Fruit fly (Drosophila melanogaster) whole organism, wandering third instar larva: ENCODE measurements around the gene CG13077.

Source experiments
- CG32264 ChIP-seq: fragments of 200-800 bp; sonication (Bioruptor generic); optimal IDR thresholded peaks from 2 replicates; lab custom pipeline; 2016; ENCODE audit warnings: missing biosample characterization, missing genetic modification characterization
- CG9705 ChIP-seq: fragments of 200-800 bp; sonication (Bioruptor generic); optimal IDR thresholded peaks from 2 replicates; lab custom pipeline; 2018; ENCODE audit warnings: missing biosample characterization, mild to moderate bottlenecking, missing genetic modification characterization
- CrebA ChIP-seq: fragments of 200-800 bp; sonication (Bioruptor generic); optimal IDR thresholded peaks from 2 replicates; lab custom pipeline; 2016; ENCODE audit warnings: missing biosample characterization, mild to moderate bottlenecking, missing genetic modification characterization, borderline replicate concordance
- Dfd ChIP-seq: fragments of >200 bp; optimal IDR thresholded peaks from 2 replicates; lab custom pipeline; 2017; ENCODE audit warnings: missing biosample characterization, missing genetic modification characterization
- Dif ChIP-seq: fragments of 200-275, 200-300 bp; sonication (Bioruptor generic); optimal IDR thresholded peaks from 2 replicates; lab custom pipeline; 2018; ENCODE audit warnings: missing biosample characterization, missing genetic modification characterization; ENCODE audit not compliant: partially characterized antibody
- GATAd ChIP-seq: sonication (Bioruptor generic); optimal IDR thresholded peaks from 2 replicates; lab custom pipeline; 2016; ENCODE audit warnings: missing biosample characterization, missing genetic modification characterization
- HLH106 ChIP-seq: fragments of 200-800 bp; optimal IDR thresholded peaks from 3 replicates; lab custom pipeline; 2019; ENCODE audit warnings: missing biosample characterization, mild to moderate bottlenecking, missing genetic modification characterization, moderate library complexity
- Hr78 ChIP-seq: fragments of >200 bp; optimal IDR thresholded peaks from 2 replicates; lab custom pipeline; 2017; ENCODE audit warnings: missing biosample characterization, missing genetic modification characterization
- Hr83 ChIP-seq: fragments of 200-300 bp; sonication (Bioruptor generic); optimal IDR thresholded peaks from 2 replicates; lab custom pipeline; 2016; ENCODE audit warnings: missing biosample characterization, mild to moderate bottlenecking, missing genetic modification characterization, moderate library complexity; ENCODE audit not compliant: poor library complexity, severe bottlenecking
- Mio ChIP-seq: sonication (Bioruptor generic); optimal IDR thresholded peaks from 2 replicates; lab custom pipeline; 2016; ENCODE audit warnings: missing biosample characterization, missing genetic modification characterization
- Myc ChIP-seq: fragments of >200 bp; optimal IDR thresholded peaks from 2 replicates; lab custom pipeline; 2017
- N ChIP-seq: fragments of >200 bp; optimal IDR thresholded peaks from 2 replicates; lab custom pipeline; 2018; ENCODE audit warnings: missing biosample characterization, missing external identifiers, missing genetic modification characterization
- OdsH ChIP-seq: fragments of 200-800 bp; sonication (Bioruptor generic); optimal IDR thresholded peaks from 2 replicates; lab custom pipeline; 2016; ENCODE audit warnings: missing biosample characterization, mild to moderate bottlenecking, missing genetic modification characterization
- Rel ChIP-seq, 2 experiments: fragments of 200-800 bp; sonication (Bioruptor generic) in 1 of 2; optimal IDR thresholded peaks; 2 replicates in 1 of 2; 3 replicates in 1 of 2; lab custom pipeline; 2016 to 2019; ENCODE audit warnings: mild to moderate bottlenecking in 2 of 2, missing biosample characterization in 2 of 2, missing genetic modification characterization in 2 of 2, moderate library complexity in 1 of 2
- Sp1 ChIP-seq: fragments of 200-800 bp; sonication (Bioruptor generic); optimal IDR thresholded peaks from 3 replicates; lab custom pipeline; 2019; ENCODE audit warnings: missing biosample characterization, mild to moderate bottlenecking, missing genetic modification characterization, moderate library complexity
- Vsx2 ChIP-seq: fragments of 200-300, 225-300 bp; sonication (Bioruptor generic); optimal IDR thresholded peaks from 2 replicates; lab custom pipeline; 2018; ENCODE audit warnings: missing biosample characterization, missing genetic modification characterization; ENCODE audit not compliant: partially characterized antibody
- br ChIP-seq: fragments of 200-800 bp; sonication (Bioruptor generic); optimal IDR thresholded peaks from 2 replicates; lab custom pipeline; 2016; ENCODE audit warnings: missing biosample characterization, missing genetic modification characterization
- brk ChIP-seq: fragments of 200-800 bp; sonication (Bioruptor generic); optimal IDR thresholded peaks from 2 replicates; lab custom pipeline; 2016; ENCODE audit warnings: missing biosample characterization, mild to moderate bottlenecking, missing genetic modification characterization
- dl ChIP-seq, 2 experiments: fragments of 175-275, 200-275 bp in 1 of 2; fragments of 200-275 bp in 1 of 2; sonication (Bioruptor generic); optimal IDR thresholded peaks; lab custom pipeline; 2018; ENCODE audit warnings: mild to moderate bottlenecking in 2 of 2, missing biosample characterization in 2 of 2, missing genetic modification characterization in 2 of 2, moderate library complexity in 2 of 2; ENCODE audit not compliant: partially characterized antibody in 2 of 2, insufficient read depth in 1 of 2
- ey ChIP-seq: fragments of 200-800 bp; sonication (Bioruptor generic); optimal IDR thresholded peaks from 2 replicates; lab custom pipeline; 2016; ENCODE audit warnings: missing biosample characterization, missing genetic modification characterization
- foxo ChIP-seq, 2 experiments: fragments of 200-800 bp; sonication (Bioruptor generic); optimal IDR thresholded peaks; 2 replicates in 1 of 2; 3 replicates in 1 of 2; lab custom pipeline; 2016 to 2017; ENCODE audit warnings: missing biosample characterization in 2 of 2, missing genetic modification characterization in 2 of 2
- fru ChIP-seq: fragments of 200-800 bp; sonication (Bioruptor generic); optimal IDR thresholded peaks from 3 replicates; lab custom pipeline; 2016; ENCODE audit warnings: missing biosample characterization, mild to moderate bottlenecking, missing genetic modification characterization
- h ChIP-seq: fragments of 200-800 bp; sonication (Bioruptor generic); optimal IDR thresholded peaks from 3 replicates; lab custom pipeline; 2016; ENCODE audit warnings: missing biosample characterization, mild to moderate bottlenecking, missing genetic modification characterization
- jim ChIP-seq: fragments of 175-275, 200-325 bp; sonication (Bioruptor generic); optimal IDR thresholded peaks from 2 replicates; lab custom pipeline; 2016; ENCODE audit warnings: missing biosample characterization, mild to moderate bottlenecking, missing genetic modification characterization
- lola ChIP-seq: fragments of >200 bp; optimal IDR thresholded peaks from 2 replicates; lab custom pipeline; 2017; ENCODE audit warnings: missing biosample characterization, missing genetic modification characterization
- pan ChIP-seq: fragments of >200 bp; optimal IDR thresholded peaks from 2 replicates; lab custom pipeline; 2017
- psq ChIP-seq: fragments of 200-800 bp; sonication (Bioruptor generic); optimal IDR thresholded peaks from 3 replicates; lab custom pipeline; 2017; ENCODE audit warnings: missing biosample characterization, mild to moderate bottlenecking, missing genetic modification characterization, moderate library complexity
- rgr ChIP-seq: fragments of 200-800 bp; sonication (Bioruptor generic); optimal IDR thresholded peaks from 3 replicates; lab custom pipeline; 2016; ENCODE audit warnings: missing biosample characterization, mild to moderate bottlenecking, missing genetic modification characterization
- sv ChIP-seq: fragments of 200-800 bp; sonication (Bioruptor generic); optimal IDR thresholded peaks from 3 replicates; lab custom pipeline; 2016; ENCODE audit warnings: missing biosample characterization, missing genetic modification characterization
- tai ChIP-seq: sonication (Bioruptor generic); optimal IDR thresholded peaks from 2 replicates; lab custom pipeline; 2016; ENCODE audit warnings: missing biosample characterization, missing genetic modification characterization
- usp ChIP-seq: fragments of >200 bp; optimal IDR thresholded peaks from 2 replicates; lab custom pipeline; 2017; ENCODE audit warnings: missing biosample characterization, missing genetic modification characterization
- woc ChIP-seq: sonication (Bioruptor generic); optimal IDR thresholded peaks from 2 replicates; lab custom pipeline; 2016; ENCODE audit warnings: missing biosample characterization, mild to moderate bottlenecking, missing genetic modification characterization

The CG13077 gene

dm6 chr2L:19586436-19587333 is 21.0 kb downstream of the CG13077 start, which contains the start of gene Lar:
Lar (plus strand) TSS chr2L:19586623.
- TF ChIP-seq br (GFP tag; lab: Kevin White, UChicago): peak; percentile 65
- TF ChIP-seq CrebA (GFP tag; lab: Kevin White, UChicago): no peak
- TF ChIP-seq Myc (lab: Kevin White, UChicago): no peak
- TF ChIP-seq Hr83 (GFP tag; lab: Kevin White, UChicago): peak; percentile 72
- TF ChIP-seq woc (GFP tag; lab: Kevin White, UChicago): peak; percentile 63
- TF ChIP-seq fru: peak; percentile 61
- TF ChIP-seq psq (GFP tag; lab: Kevin White, UChicago): peak; percentile 43
- TF ChIP-seq HLH106 (tag; lab: Kevin White, UChicago): peak; percentile 59
- peak; percentile 72 for TF ChIP-seq sv (GFP tag; lab: Kevin White, UChicago)
- TF ChIP-seq N (GFP tag; lab: Kevin White, UChicago): no peak
- no peak for TF ChIP-seq pan
- peak; percentile 55 for TF ChIP-seq ey
- TF ChIP-seq Sp1 (GFP tag; lab: Kevin White, UChicago): peak; percentile 55
- no peak for TF ChIP-seq usp
- TF ChIP-seq foxo (GFP tag; optimal IDR thresholded peaks at IDR 0.05; lab: Kevin White, UChicago): peak in 1 of 2 experiments; percentile 70
- peak; percentile 70 for TF ChIP-seq rgr (GFP tag; lab: Kevin White, UChicago)
- no peak for TF ChIP-seq Dfd (GFP tag; lab: Kevin White, UChicago)
- no peak for TF ChIP-seq Rel (GFP tag; optimal IDR thresholded peaks at IDR 0.05; lab: Kevin White, UChicago)
- TF ChIP-seq Rel (tag; optimal IDR thresholded peaks at IDR 0.05; lab: Kevin White, UChicago): peak; percentile 47
- peak; percentile 41 for TF ChIP-seq OdsH (GFP tag; lab: Kevin White, UChicago)
- TF ChIP-seq h (GFP tag; lab: Kevin White, UChicago): peak; percentile 61
- no peak for TF ChIP-seq lola

dm6 chr2L:19587334-19587659 is 21.6 kb downstream of the CG13077 start:
- no peak for TF ChIP-seq Sp1 (GFP tag; lab: Kevin White, UChicago)
- peak; percentile 66 for TF ChIP-seq N (GFP tag; lab: Kevin White, UChicago)

DNA sequence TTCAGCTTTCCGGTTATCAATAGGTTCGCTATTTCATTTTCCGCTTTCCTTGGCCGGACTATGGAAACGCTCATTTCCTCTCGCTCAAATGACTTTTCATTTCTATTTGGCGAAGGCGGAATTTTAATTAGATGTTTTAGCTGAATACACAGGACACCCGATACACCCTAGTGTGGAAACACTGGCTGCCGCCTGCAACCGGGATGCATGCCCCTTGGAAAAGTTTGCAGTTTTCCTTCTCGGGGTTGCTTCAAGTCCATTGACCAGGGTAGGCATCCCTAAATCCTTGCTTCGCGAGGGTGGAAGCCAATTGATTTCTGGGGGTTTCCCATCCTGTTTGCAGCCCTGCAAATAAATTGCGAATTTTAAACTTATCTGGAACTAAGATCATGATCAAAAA is 23.3 kb downstream of the CG13077 start:
- no peak for TF ChIP-seq Dif (GFP tag; lab: Kevin White, UChicago)
- no peak for TF ChIP-seq br (GFP tag; lab: Kevin White, UChicago)
- TF ChIP-seq foxo (GFP tag; optimal IDR thresholded peaks at IDR 0.05; lab: Kevin White, UChicago): no peak
- TF ChIP-seq Mio (GFP tag; lab: Kevin White, UChicago): no peak
- TF ChIP-seq Hr78 (GFP tag; lab: Kevin White, UChicago): no peak
- no peak for TF ChIP-seq h (GFP tag; lab: Kevin White, UChicago)

DNA sequence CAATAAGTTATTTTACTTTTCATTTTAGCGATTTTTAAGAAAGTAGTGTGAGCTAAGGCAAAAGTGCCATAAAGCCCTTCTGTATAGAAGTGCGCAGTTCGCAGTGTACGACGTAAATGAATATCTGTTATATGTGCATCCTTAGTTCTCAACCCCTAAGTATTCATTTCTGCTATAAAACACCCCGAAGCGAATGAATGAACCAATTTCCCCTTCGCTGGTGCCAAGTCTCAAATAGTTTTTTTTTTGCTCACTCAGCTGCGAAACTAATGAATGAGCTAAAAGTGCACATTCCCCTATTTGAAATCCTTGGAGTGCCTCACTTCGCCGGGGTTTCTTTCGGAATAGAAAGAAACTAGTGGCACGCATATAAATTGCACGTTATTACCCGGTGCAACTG is 25.0 kb downstream of the CG13077 start:
- TF ChIP-seq foxo (GFP tag; optimal IDR thresholded peaks at IDR 0.05; lab: Kevin White, UChicago): no peak
- no peak for TF ChIP-seq Sp1 (GFP tag; lab: Kevin White, UChicago)
- TF ChIP-seq lola: no peak
- no peak for TF ChIP-seq Dif (GFP tag; lab: Kevin White, UChicago)
- no peak for TF ChIP-seq Dfd (GFP tag; lab: Kevin White, UChicago)
- TF ChIP-seq CG32264 (GFP tag; lab: Kevin White, UChicago): no peak
- no peak for TF ChIP-seq Mio (GFP tag; lab: Kevin White, UChicago)
- no peak for TF ChIP-seq CG9705 (GFP tag; lab: Kevin White, UChicago)
- no peak for TF ChIP-seq jim
- no peak for TF ChIP-seq tai (GFP tag; lab: Kevin White, UChicago)
- no peak for TF ChIP-seq fru
- TF ChIP-seq dl (GFP tag; optimal IDR thresholded peaks at IDR 0.05; lab: Kevin White, UChicago; ENCODE audit: insufficient read depth in 1 of 2, partially characterized antibody in 2 of 2): no peak
- TF ChIP-seq ey: no peak
- no peak for TF ChIP-seq h (GFP tag; lab: Kevin White, UChicago)
- no peak for TF ChIP-seq brk (GFP tag; lab: Kevin White, UChicago)
- TF ChIP-seq CrebA (GFP tag; lab: Kevin White, UChicago): no peak
- TF ChIP-seq rgr (GFP tag; lab: Kevin White, UChicago): no peak
- no peak for TF ChIP-seq GATAd (GFP tag; lab: Kevin White, UChicago)
- TF ChIP-seq Vsx2 (GFP tag; lab: Kevin White, UChicago): no peak
- no peak for TF ChIP-seq woc (GFP tag; lab: Kevin White, UChicago)
